Worm (Caenorhabditis elegans) whole organism, young adult: ENCODE results near the gene Y42A5A.5.

Experiments
- B0336.3 ChIP-seq: fragments of 200-800 bp; sonication (Bioruptor generic); IDR thresholded peaks from 2 replicates; pipeline ENCODE4 v1.3.6; 2022; ENCODE audit warnings: missing genetic modification characterization, missing compliant biosample characterization
- F22D6.2 ChIP-seq: sonication (generic microtip); optimal IDR thresholded peaks from 2 replicates; lab custom pipeline; 2016; ENCODE audit warnings: mild to moderate bottlenecking, missing genetic modification characterization, missing compliant biosample characterization
- F57A8.1 ChIP-seq: fragments of 200-800 bp; sonication (Bioruptor generic); optimal IDR thresholded peaks from 2 replicates; lab custom pipeline; 2018; ENCODE audit warnings: mild to moderate bottlenecking, missing genetic modification characterization, moderate library complexity, missing compliant biosample characterization
- K12H6.12 ChIP-seq: fragments of 200-800 bp; sonication (Bioruptor generic); optimal IDR thresholded peaks from 2 replicates; lab custom pipeline; 2018; ENCODE audit warnings: mild to moderate bottlenecking, missing genetic modification characterization, missing compliant biosample characterization
- Y53G8AR.9 ChIP-seq: fragments of 200-800 bp; sonication (Bioruptor generic); conservative IDR thresholded peaks from 2 replicates; pipeline ENCODE4 v1.3.6; 2022; ENCODE audit warnings: missing genetic modification reagents, missing genetic modification characterization, missing compliant biosample characterization
- ZK185.1 ChIP-seq: sonication (generic microtip); optimal IDR thresholded peaks from 2 replicates; lab custom pipeline; 2016; ENCODE audit warnings: mild to moderate bottlenecking, missing genetic modification characterization, missing compliant biosample characterization; ENCODE audit not compliant: poor library complexity, severe bottlenecking
- ama-1 ChIP-seq, 3 experiments: fragments of 150-350 bp in 1 of 3; sonication (generic microtip) in 2 of 3; optimal IDR thresholded peaks; 2 replicates each; lab custom pipeline; 2014 to 2018; ENCODE audit warnings: missing biosample characterization in 2 of 3, missing genetic modification characterization in 2 of 3, missing genetic modification reagents in 2 of 3
- athp-1 ChIP-seq: sonication (generic microtip); optimal IDR thresholded peaks from 2 replicates; lab custom pipeline; 2017; ENCODE audit warnings: mild to moderate bottlenecking, missing genetic modification characterization, missing compliant biosample characterization
- attf-3 ChIP-seq: fragments of 200-800 bp; sonication (Bioruptor generic); conservative IDR thresholded peaks from 2 replicates; pipeline ENCODE4 v1.3.6; 2022; ENCODE audit warnings: missing genetic modification reagents, missing genetic modification characterization, missing compliant biosample characterization
- attf-5 ChIP-seq: fragments of 200-800 bp; sonication (Bioruptor generic); optimal IDR thresholded peaks from 2 replicates; lab custom pipeline; 2018; ENCODE audit warnings: mild to moderate bottlenecking, missing genetic modification characterization, missing compliant biosample characterization
- bed-2 ChIP-seq: fragments of 200-800 bp; sonication (Bioruptor generic); IDR thresholded peaks from 2 replicates; pipeline ENCODE4 v1.3.6; 2022; ENCODE audit warnings: missing genetic modification reagents, missing genetic modification characterization, missing compliant biosample characterization
- cebp-1 ChIP-seq, 2 experiments: fragments of 200-800 bp in 1 of 2; sonication (Bioruptor generic) in 1 of 2; sonication (generic microtip) in 1 of 2; IDR thresholded peaks in 1 of 2; optimal IDR thresholded peaks in 1 of 2; 2 replicates each; pipeline versions ENCODE4 v1.3.6 to Lab custom; 2017 to 2022; ENCODE audit warnings: missing compliant biosample characterization in 2 of 2, missing genetic modification characterization in 2 of 2, mild to moderate bottlenecking in 1 of 2, missing genetic modification reagents in 1 of 2, moderate library complexity in 1 of 2
- ceh-40 ChIP-seq: fragments of 200-800 bp; sonication (Bioruptor generic); IDR thresholded peaks from 2 replicates; pipeline ENCODE4 v1.3.6; 2022; ENCODE audit warnings: missing genetic modification characterization, missing compliant biosample characterization
- dox-1 ChIP-seq: fragments of 200-800 bp; sonication (Bioruptor generic); IDR thresholded peaks from 2 replicates; pipeline ENCODE4 v1.3.6; 2022; ENCODE audit warnings: missing genetic modification reagents, missing genetic modification characterization, missing compliant biosample characterization
- dpff-1 ChIP-seq: sonication (generic microtip); optimal IDR thresholded peaks from 2 replicates; lab custom pipeline; 2017; ENCODE audit warnings: mild to moderate bottlenecking, missing genetic modification characterization, missing compliant biosample characterization
- hmg-20 ChIP-seq: fragments of 200-800 bp; sonication (Bioruptor generic); IDR thresholded peaks from 2 replicates; pipeline ENCODE4 v1.3.6; 2022; ENCODE audit warnings: missing genetic modification reagents, missing genetic modification characterization, missing compliant biosample characterization
- hsf-1 ChIP-seq: fragments of 200-800 bp; sonication (Bioruptor generic); IDR thresholded peaks from 2 replicates; pipeline ENCODE4 v1.3.6; 2022; ENCODE audit warnings: missing genetic modification reagents, missing genetic modification characterization, missing compliant biosample characterization
- let-607 ChIP-seq, 2 experiments: fragments of 200-800 bp in 1 of 2; sonication (Bioruptor generic) in 1 of 2; sonication (generic microtip) in 1 of 2; optimal IDR thresholded peaks; 2 replicates each; lab custom pipeline; 2016 to 2018; ENCODE audit warnings: mild to moderate bottlenecking in 2 of 2, missing compliant biosample characterization in 2 of 2, missing genetic modification characterization in 2 of 2, moderate library complexity in 2 of 2, missing genotype in 1 of 2
- lin-35 ChIP-seq, 3 experiments: fragments of 150-350 bp in 2 of 3; sonication (generic microtip) in 1 of 3; optimal IDR thresholded peaks; 2 replicates each; lab custom pipeline; 2014 to 2018; ENCODE audit warnings: missing biosample characterization in 3 of 3, missing genetic modification characterization in 3 of 3, missing genetic modification reagents in 3 of 3
- lin-40 ChIP-seq: sonication (generic microtip); optimal IDR thresholded peaks from 2 replicates; lab custom pipeline; 2016; ENCODE audit warnings: missing genetic modification characterization, mild to moderate bottlenecking, missing compliant biosample characterization, missing genotype, missing genetic modification reagents
- lin-54 ChIP-seq: fragments of 200-800 bp; sonication (Bioruptor generic); optimal IDR thresholded peaks from 2 replicates; lab custom pipeline; 2018; ENCODE audit warnings: mild to moderate bottlenecking, missing genetic modification characterization, missing compliant biosample characterization
- lir-1 ChIP-seq: fragments of 200-800 bp; sonication (Bioruptor generic); conservative IDR thresholded peaks from 2 replicates; pipeline ENCODE4 v1.3.6; 2022; ENCODE audit warnings: missing genetic modification reagents, missing genetic modification characterization, missing compliant biosample characterization
- madf-3 ChIP-seq: fragments of 200-800 bp; sonication (Bioruptor generic); IDR thresholded peaks from 2 replicates; pipeline ENCODE4 v1.3.6; 2022; ENCODE audit warnings: missing genetic modification reagents, missing genetic modification characterization, missing compliant biosample characterization
- nfyb-1 ChIP-seq: fragments of 200-800 bp; sonication (Bioruptor generic); IDR thresholded peaks from 2 replicates; pipeline ENCODE4 v1.3.6; 2022; ENCODE audit warnings: missing genetic modification reagents, missing genetic modification characterization, missing compliant biosample characterization
- nhr-179 ChIP-seq: sonication (generic microtip); optimal IDR thresholded peaks from 2 replicates; lab custom pipeline; 2016; ENCODE audit warnings: mild to moderate bottlenecking, missing genetic modification characterization, missing compliant biosample characterization
- pbrm-1 ChIP-seq: fragments of 200-800 bp; sonication (Bioruptor generic); IDR thresholded peaks from 2 replicates; pipeline ENCODE4 v1.3.6; 2022; ENCODE audit warnings: missing genetic modification reagents, missing genetic modification characterization, missing compliant biosample characterization
- rcor-1 ChIP-seq: fragments of 200-800 bp; sonication (Bioruptor generic); IDR thresholded peaks from 2 replicates; pipeline ENCODE4 v1.3.6; 2022; ENCODE audit warnings: missing genetic modification reagents, missing genetic modification characterization, missing compliant biosample characterization
- snpc-1.3 ChIP-seq: sonication (generic microtip); optimal IDR thresholded peaks from 2 replicates; lab custom pipeline; 2017; ENCODE audit warnings: missing genetic modification characterization, mild to moderate bottlenecking, missing compliant biosample characterization, antibody characterized with exemption, moderate library complexity, missing genotype, missing genetic modification reagents; ENCODE audit not compliant: insufficient read depth
- snpc-3.4 ChIP-seq: sonication (generic microtip); optimal IDR thresholded peaks from 2 replicates; lab custom pipeline; 2017; ENCODE audit warnings: missing genetic modification characterization, mild to moderate bottlenecking, missing compliant biosample characterization, antibody characterized with exemption, moderate library complexity, missing genotype, missing genetic modification reagents
- tbp1 ChIP-seq: fragments of 200-800 bp; sonication (Bioruptor generic); optimal IDR thresholded peaks from 2 replicates; lab custom pipeline; 2018; ENCODE audit warnings: mild to moderate bottlenecking, missing genetic modification characterization, missing compliant biosample characterization
- tbx-9 ChIP-seq: sonication (generic microtip); optimal IDR thresholded peaks from 2 replicates; lab custom pipeline; 2016; ENCODE audit warnings: borderline replicate concordance, missing genetic modification characterization, inconsistent platforms, missing compliant biosample characterization
- ztf-25 ChIP-seq: fragments of 200-800 bp; sonication (Bioruptor generic); IDR thresholded peaks from 2 replicates; pipeline ENCODE4 v1.3.6; 2022; ENCODE audit warnings: missing genetic modification reagents, missing genetic modification characterization, missing compliant biosample characterization
- ztf-26 ChIP-seq: sonication (generic microtip); optimal IDR thresholded peaks from 2 replicates; lab custom pipeline; 2017; ENCODE audit warnings: missing genetic modification characterization, missing compliant biosample characterization

The Y42A5A.5 gene

ce11 chrV:11122466-11122865 is 12.9 kb upstream of the Y42A5A.5 start, which contains the start of gene mboa-2 (continued):
- no peak for TF ChIP-seq hmg-20
- TF ChIP-seq snpc-1.3, result peak; percentile 22
- no peak for TF ChIP-seq cebp-1 (GFP tag; IDR thresholded peaks at IDR 0.05; lab: Robert Waterston, UW)
- TF ChIP-seq cebp-1 (tag; optimal IDR thresholded peaks at IDR 0.05; lab: Kevin White, UChicago), result peak; percentile 28
- TF ChIP-seq let-607 (tag; optimal IDR thresholded peaks at IDR 0.05; lab: Kevin White, UChicago), result peak in 1 of 2 experiments; percentile 46
- peak; percentile 33 for TF ChIP-seq snpc-3.4 (tag; lab: Kevin White, UChicago)
- TF ChIP-seq F57A8.1 (GFP tag; lab: Kevin White, UChicago), result no peak
- TF ChIP-seq rcor-1, result no peak; the same call in 1 of the 2 replicates
- peak; percentile 1 for TF ChIP-seq lin-54 (GFP tag; lab: Kevin White, UChicago)
- peak; percentile 5 for TF ChIP-seq ZK185.1 (tag; lab: Kevin White, UChicago)
- no peak for TF ChIP-seq ama-1 (optimal IDR thresholded peaks at IDR 0.05; lab: Kevin White, UChicago)
- TF ChIP-seq ama-1 (GFP tag; optimal IDR thresholded peaks at IDR 0.05; lab: Kevin White, UChicago), result peak in 1 of 2 experiments; percentile 48
- no peak for TF ChIP-seq F22D6.2 (tag; lab: Kevin White, UChicago)
- TF ChIP-seq tbx-9 (tag; lab: Kevin White, UChicago), result no peak
- no peak for TF ChIP-seq nhr-179 (tag; lab: Kevin White, UChicago)
- TF ChIP-seq dox-1, result no peak

ce11 chrV:11121247-11121646 is 11.7 kb upstream of the Y42A5A.5 start:
- TF ChIP-seq tbp1 (GFP tag; lab: Kevin White, UChicago) (peak; percentile 11), cebp-1 (GFP tag; IDR thresholded peaks at IDR 0.05; lab: Robert Waterston, UW) (no peak), cebp-1 (tag; optimal IDR thresholded peaks at IDR 0.05; lab: Kevin White, UChicago) (peak; percentile 41), ceh-40 (GFP tag; lab: Robert Waterston, UW) (no peak), lir-1 (no peak), lin-54 (GFP tag; lab: Kevin White, UChicago) (no peak), lin-35 (GFP tag; optimal IDR thresholded peaks at IDR 0.05; lab: Kevin White, UChicago) (peak in 1 of 3 experiments; percentile 42), lin-40 (tag; lab: Kevin White, UChicago) (peak; percentile 5), attf-3 (GFP tag; lab: Robert Waterston, UW) (no peak), athp-1 (no peak), K12H6.12 (peak; percentile 19), attf-5 (GFP tag; lab: Kevin White, UChicago) (peak; percentile 19)

ce11 chrV:11119294-11119755 is 9.8 kb upstream of the Y42A5A.5 start, which contains the start of gene scb-1:
TSS of gene scb-1 (minus strand) at chrV:11119705.
- TF ChIP-seq dpff-1 (tag; lab: Kevin White, UChicago), result peak; percentile 72
- no peak for TF ChIP-seq cebp-1 (GFP tag; IDR thresholded peaks at IDR 0.05; lab: Robert Waterston, UW)
- TF ChIP-seq cebp-1 (tag; optimal IDR thresholded peaks at IDR 0.05; lab: Kevin White, UChicago), result no peak
- no peak for TF ChIP-seq bed-2 (GFP tag; lab: Robert Waterston, UW)
- TF ChIP-seq B0336.3 (GFP tag; lab: Robert Waterston, UW), result peak; percentile 22; the same call in 1 of the 2 replicates
- TF ChIP-seq ztf-25 (GFP tag; lab: Robert Waterston, UW), result 0 out of 2 replicates have a peak, but pooled peaks have one; percentile 27
- TF ChIP-seq ama-1 (optimal IDR thresholded peaks at IDR 0.05; lab: Kevin White, UChicago), result peak; percentile 71
- no peak for TF ChIP-seq ama-1 (GFP tag; optimal IDR thresholded peaks at IDR 0.05; lab: Kevin White, UChicago)
- TF ChIP-seq snpc-3.4 (tag; lab: Kevin White, UChicago), result peak; percentile 16
- TF ChIP-seq Y53G8AR.9, result peak; percentile 12
- peak; percentile 8; the same call in 1 of the 2 replicates for TF ChIP-seq pbrm-1 (GFP tag; lab: Robert Waterston, UW)
- peak in 1 of 2 experiments; percentile 25 for TF ChIP-seq let-607 (tag; optimal IDR thresholded peaks at IDR 0.05; lab: Kevin White, UChicago)
- TF ChIP-seq hsf-1 (GFP tag; lab: Robert Waterston, UW), result no peak
- TF ChIP-seq nfyb-1 (GFP tag; lab: Robert Waterston, UW), result 0 out of 2 replicates have a peak, but pooled peaks have one; percentile 18
- TF ChIP-seq ztf-26, result peak; percentile 42
- TF ChIP-seq madf-3 (GFP tag; lab: Robert Waterston, UW), result 0 out of 2 replicates have a peak, but pooled peaks have one; percentile 48
